Fruit fly (Drosophila melanogaster) Kc167 (cell line): ENCODE results near the gene CG1965.

Experiments used
- Sin3A ChIP-seq: fragments of >200 bp; optimal IDR thresholded peaks from 2 replicates; lab custom pipeline; 2018; ENCODE audit warnings: missing external identifiers
- psq ChIP-seq: fragments of >200 bp; optimal IDR thresholded peaks from 2 replicates; lab custom pipeline; 2017; ENCODE audit warnings: missing external identifiers
- ttk ChIP-seq: sonication (Bioruptor generic); optimal IDR thresholded peaks from 2 replicates; lab custom pipeline; 2017; ENCODE audit warnings: missing external identifiers

DNA sequence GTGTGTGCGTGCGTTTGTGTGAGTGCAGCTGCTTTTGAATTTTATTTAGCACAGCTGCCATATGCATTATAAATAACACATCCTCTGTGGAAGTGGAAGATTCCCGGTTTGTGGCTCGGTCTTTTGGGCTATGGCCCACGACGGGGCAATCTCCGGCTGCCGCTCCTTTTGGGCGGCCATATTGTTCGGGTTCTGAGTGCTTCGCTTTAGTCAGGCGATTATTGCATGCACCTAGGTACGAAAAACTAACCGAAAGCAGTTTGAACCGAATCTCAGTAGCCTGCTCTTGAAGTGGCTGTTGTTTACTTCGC lies 7.9 kb downstream of the CG1965 start:
- no peak for TF ChIP-seq psq (lab: Kevin White, UChicago)
- no peak for TF ChIP-seq Sin3A (lab: Kevin White, UChicago)
- TF ChIP-seq ttk (lab: Kevin White, UChicago), result no peak
